Worm (Caenorhabditis elegans) whole organism, L1 larva: Measurements from ENCODE around the gene H10E21.1.

Source experiments
- lin-15B ChIP-seq: fragments of 150-350 bp; sonication (generic microtip); optimal IDR thresholded peaks from 3 replicates; lab custom pipeline; 2014; ENCODE audit warnings: missing biosample characterization, missing genetic modification characterization
- rnt-1 ChIP-seq: sonication (generic microtip); optimal IDR thresholded peaks from 2 replicates; lab custom pipeline; 2016; ENCODE audit warnings: mild to moderate bottlenecking, missing genetic modification characterization, moderate library complexity, missing compliant biosample characterization

The H10E21.1 gene

ce11 chrIII:66160-66559, 50.6 kb downstream of the H10E21.1 start, which contains the start of gene pck-1:
pck-1 (minus strand) TSS chrIII:66260.
- peak; percentile 1 for TF ChIP-seq rnt-1
- TF ChIP-seq lin-15B (tag; lab: Kevin White, UChicago) = no peak
